ENCODE assay signal across 5 fruit fly cellular contexts in genomic region chr2L:843850-844791, dm6.
A peak's percentile ranks its signal among the peaks of the same experiment; 100 is the strongest.
TF ChIP-seq lines count a peak whose summit lies in the region.

No protein-coding gene starts in this region.

- no peak for TF ChIP-seq CTCF in whole organism, embryonic (GFP tag; optimal IDR thresholded peaks at IDR 0.05; lab: Kevin White, UChicago)

TF ChIP-seq in whole organism, adult, 20 proteins besides CTCF, POLR2A, EP300 and RAD21 (continues in another document):
- TF ChIP-seq cic (GFP tag; optimal IDR thresholded peaks at IDR 0.05; lab: Kevin White, UChicago) (no peak), CG11617 (GFP tag; optimal IDR thresholded peaks at IDR 0.05; lab: Kevin White, UChicago) (peak; percentile 13), ovo (GFP tag; optimal IDR thresholded peaks at IDR 0.05; lab: Kevin White, UChicago) (no peak), CG7101 (tag; optimal IDR thresholded peaks at IDR 0.05; lab: Kevin White, UChicago) (peak; percentile 68), toe (GFP tag; optimal IDR thresholded peaks at IDR 0.05; lab: Kevin White, UChicago) (no peak), Clk (GFP tag; optimal IDR thresholded peaks at IDR 0.05; lab: Kevin White, UChicago) (no peak), Mnt (GFP tag; optimal IDR thresholded peaks at IDR 0.05; lab: Kevin White, UChicago) (no peak), CG14711 (tag; optimal IDR thresholded peaks at IDR 0.05; lab: Kevin White, UChicago) (peak; percentile 43), kay (GFP tag; lab: Kevin White, UChicago; ENCODE audit: borderline replicate concordance) (no peak), CG7045 (GFP tag; optimal IDR thresholded peaks at IDR 0.05; lab: Kevin White, UChicago) (peak; percentile 35), CG5204 (GFP tag; optimal IDR thresholded peaks at IDR 0.05; lab: Kevin White, UChicago) (no peak), CG33017 (tag; optimal IDR thresholded peaks at IDR 0.05; lab: Kevin White, UChicago) (peak; percentile 60), cnc (optimal IDR thresholded peaks at IDR 0.05; lab: Kevin White, UChicago) (no peak), tj (GFP tag; optimal IDR thresholded peaks at IDR 0.05; lab: Kevin White, UChicago) (peak; percentile 100), bab1 (GFP tag; optimal IDR thresholded peaks at IDR 0.05; lab: Kevin White, UChicago) (peak; percentile 65), CG12768 (GFP tag; optimal IDR thresholded peaks at IDR 0.05; lab: Kevin White, UChicago) (peak; percentile 71), pad (GFP tag; optimal IDR thresholded peaks at IDR 0.05; lab: Kevin White, UChicago) (no peak), Hr96 (GFP tag; optimal IDR thresholded peaks at IDR 0.05; lab: Kevin White, UChicago) (no peak), Crg-1 (GFP tag; optimal IDR thresholded peaks at IDR 0.05; lab: Kevin White, UChicago) (no peak)

TF ChIP-seq in whole organism, embryonic, 481 proteins besides CTCF, POLR2A, EP300 and RAD21 (continues in another document):
- TF ChIP-seq toy (GFP tag; IDR thresholded peaks at IDR 0.05; lab: Robert Waterston, UW) (no peak), CG12769 (tag; optimal IDR thresholded peaks at IDR 0.05; lab: Kevin White, UChicago) (peak; percentile 46), Drgx (GFP tag; IDR thresholded peaks at IDR 0.05; lab: Robert Waterston, UW) (peak; percentile 58), Med (GFP tag; lab: Kevin White, UChicago) (peak; percentile 47), sr (GFP tag; IDR thresholded peaks at IDR 0.05; lab: Robert Waterston, UW) (peak; percentile 88), vvl (GFP tag; IDR thresholded peaks at IDR 0.05; lab: Robert Waterston, UW) (0 out of 2 replicates have a peak, but pooled peaks have one; percentile 15), Ets65A (GFP tag; lab: Kevin White, UChicago) (peak; percentile 9), CG7786 (GFP tag; optimal IDR thresholded peaks at IDR 0.05; lab: Kevin White, UChicago) (no peak), CG7372 (GFP tag; IDR thresholded peaks at IDR 0.05; lab: Robert Waterston, UW) (no peak), crol (GFP tag; IDR thresholded peaks at IDR 0.05; lab: Robert Waterston, UW) (peak; percentile 76), CG3163 (GFP tag; optimal IDR thresholded peaks at IDR 0.05; lab: Kevin White, UChicago) (no peak), zf30C (GFP tag; optimal IDR thresholded peaks at IDR 0.05; lab: Kevin White, UChicago) (peak; percentile 3), sna (GFP tag; IDR thresholded peaks at IDR 0.05; lab: Robert Waterston, UW; ENCODE audit: partially characterized antibody) (no peak), ci (GFP tag; IDR thresholded peaks at IDR 0.05; lab: Robert Waterston, UW) (peak; percentile 62; the same call in 2 of the 3 replicates), so (GFP tag; IDR thresholded peaks at IDR 0.05; lab: Robert Waterston, UW) (peak; percentile 6; the same call in 1 of the 3 replicates), HLH3B (GFP tag; IDR thresholded peaks at IDR 0.05; lab: Robert Waterston, UW) (0 out of 2 replicates have a peak, but pooled peaks have one; percentile 11), CG5180 (GFP tag; optimal IDR thresholded peaks at IDR 0.05; lab: Kevin White, UChicago) (peak; percentile 50), bsh (GFP tag; optimal IDR thresholded peaks at IDR 0.05; lab: Kevin White, UChicago) (peak in 1 of 2 experiments; percentile 34)

TF ChIP-seq in whole organism, prepupa, 60 proteins besides CTCF, POLR2A, EP300 and RAD21 (continues in another document):
- no peak for TF ChIP-seq Blimp-1 (GFP tag; optimal IDR thresholded peaks at IDR 0.05; lab: Kevin White, UChicago)
- TF ChIP-seq ss (GFP tag; optimal IDR thresholded peaks at IDR 0.05; lab: Kevin White, UChicago): no peak
- no peak for TF ChIP-seq Sox102F (GFP tag; optimal IDR thresholded peaks at IDR 0.05; lab: Kevin White, UChicago)
- TF ChIP-seq Hr39 (GFP tag; optimal IDR thresholded peaks at IDR 0.05; lab: Kevin White, UChicago): no peak
- TF ChIP-seq CG4318 (GFP tag; optimal IDR thresholded peaks at IDR 0.05; lab: Kevin White, UChicago): no peak
- TF ChIP-seq Eip78C (GFP tag; lab: Kevin White, UChicago): peak; percentile 76
- peak; percentile 41 for TF ChIP-seq CG10631 (GFP tag; optimal IDR thresholded peaks at IDR 0.05; lab: Kevin White, UChicago)
- no peak; the same call in 1 of the 2 replicates for TF ChIP-seq CG11294 (GFP tag; IDR thresholded peaks at IDR 0.05; lab: Robert Waterston, UW)
- TF ChIP-seq eg (GFP tag; IDR thresholded peaks at IDR 0.05; lab: Robert Waterston, UW): peak; percentile 74
- no peak for TF ChIP-seq CG6792 (GFP tag; optimal IDR thresholded peaks at IDR 0.05; lab: Kevin White, UChicago)
- TF ChIP-seq CG3919 (GFP tag; optimal IDR thresholded peaks at IDR 0.05; lab: Kevin White, UChicago): peak; percentile 28
- no peak for TF ChIP-seq esn (GFP tag; optimal IDR thresholded peaks at IDR 0.05; lab: Kevin White, UChicago)
- TF ChIP-seq CG11762 (GFP tag; optimal IDR thresholded peaks at IDR 0.05; lab: Kevin White, UChicago; ENCODE audit: insufficient read depth): no peak
- TF ChIP-seq CG31627 (GFP tag; optimal IDR thresholded peaks at IDR 0.05; lab: Kevin White, UChicago): no peak
- TF ChIP-seq CG10669 (GFP tag; optimal IDR thresholded peaks at IDR 0.05; lab: Kevin White, UChicago): peak; percentile 53
- TF ChIP-seq CG15336 (GFP tag; IDR thresholded peaks at IDR 0.05; lab: Robert Waterston, UW): peak; percentile 49
- peak; percentile 36 for TF ChIP-seq net (GFP tag; optimal IDR thresholded peaks at IDR 0.05; lab: Kevin White, UChicago)
- TF ChIP-seq cyc (GFP tag; optimal IDR thresholded peaks at IDR 0.05; lab: Kevin White, UChicago): no peak
- TF ChIP-seq OdsH (GFP tag; optimal IDR thresholded peaks at IDR 0.05; lab: Kevin White, UChicago): no peak
- peak; percentile 34 for TF ChIP-seq spab (GFP tag; optimal IDR thresholded peaks at IDR 0.05; lab: Kevin White, UChicago)

TF ChIP-seq in whole organism, pupa, 21 proteins besides CTCF, POLR2A, EP300 and RAD21:
- TF ChIP-seq EcR (GFP tag; optimal IDR thresholded peaks at IDR 0.05; lab: Kevin White, UChicago) (no peak), CG8301 (tag; optimal IDR thresholded peaks at IDR 0.05; lab: Kevin White, UChicago) (peak; percentile 70), CG13204 (GFP tag; optimal IDR thresholded peaks at IDR 0.05; lab: Kevin White, UChicago) (peak; percentile 23), Pif1A (GFP tag; optimal IDR thresholded peaks at IDR 0.05; lab: Kevin White, UChicago) (peak; percentile 32), CG9948 (tag; optimal IDR thresholded peaks at IDR 0.05; lab: Kevin White, UChicago) (peak; percentile 32), Ets98B (GFP tag; IDR thresholded peaks at IDR 0.05; lab: Robert Waterston, UW) (peak; percentile 59), CG8159 (tag; optimal IDR thresholded peaks at IDR 0.05; lab: Kevin White, UChicago) (peak; percentile 52), gl (tag; optimal IDR thresholded peaks at IDR 0.05; lab: Kevin White, UChicago) (peak; percentile 37), CG10348 (GFP tag; IDR thresholded peaks at IDR 0.05; lab: Robert Waterston, UW) (no peak), D1 (tag; optimal IDR thresholded peaks at IDR 0.05; lab: Kevin White, UChicago) (no peak), Snoo (tag; optimal IDR thresholded peaks at IDR 0.05; lab: Kevin White, UChicago) (no peak), CG15710 (tag; optimal IDR thresholded peaks at IDR 0.05; lab: Kevin White, UChicago) (peak; percentile 15), CG17806 (tag; optimal IDR thresholded peaks at IDR 0.05; lab: Kevin White, UChicago) (peak; percentile 52), CG12605 (GFP tag; IDR thresholded peaks at IDR 0.05; lab: Robert Waterston, UW) (peak; percentile 65), CG14655 (GFP tag; optimal IDR thresholded peaks at IDR 0.05; lab: Kevin White, UChicago) (peak; percentile 75), CG32121 (GFP tag; IDR thresholded peaks at IDR 0.05; lab: Robert Waterston, UW) (peak; percentile 12; the same call in 1 of the 2 replicates), CG34367 (tag; optimal IDR thresholded peaks at IDR 0.05; lab: Kevin White, UChicago) (peak; percentile 48), CG4496 (GFP tag; IDR thresholded peaks at IDR 0.05; lab: Robert Waterston, UW) (peak; percentile 75), Pif1B (GFP tag; optimal IDR thresholded peaks at IDR 0.05; lab: Kevin White, UChicago) (no peak), fd96Ca (GFP tag; IDR thresholded peaks at IDR 0.05; lab: Robert Waterston, UW) (peak; percentile 53; the same call in 2 of the 3 replicates), rn (GFP tag; IDR thresholded peaks at IDR 0.05; lab: Robert Waterston, UW) (peak; percentile 33; the same call in 1 of the 2 replicates)

TF ChIP-seq in whole organism, wandering third instar larva, 38 proteins besides CTCF, POLR2A, EP300 and RAD21:
- TF ChIP-seq dl (GFP tag; optimal IDR thresholded peaks at IDR 0.05; lab: Kevin White, UChicago; ENCODE audit: insufficient read depth in 1 of 2, partially characterized antibody in 2 of 2) (no peak), h (GFP tag; optimal IDR thresholded peaks at IDR 0.05; lab: Kevin White, UChicago) (peak; percentile 2)
TF ChIP-seq in whole organism, wandering third instar larva: peak in this region for 1.
